Worm (Caenorhabditis elegans): ENCODE data around the gene men-1.

DNA sequence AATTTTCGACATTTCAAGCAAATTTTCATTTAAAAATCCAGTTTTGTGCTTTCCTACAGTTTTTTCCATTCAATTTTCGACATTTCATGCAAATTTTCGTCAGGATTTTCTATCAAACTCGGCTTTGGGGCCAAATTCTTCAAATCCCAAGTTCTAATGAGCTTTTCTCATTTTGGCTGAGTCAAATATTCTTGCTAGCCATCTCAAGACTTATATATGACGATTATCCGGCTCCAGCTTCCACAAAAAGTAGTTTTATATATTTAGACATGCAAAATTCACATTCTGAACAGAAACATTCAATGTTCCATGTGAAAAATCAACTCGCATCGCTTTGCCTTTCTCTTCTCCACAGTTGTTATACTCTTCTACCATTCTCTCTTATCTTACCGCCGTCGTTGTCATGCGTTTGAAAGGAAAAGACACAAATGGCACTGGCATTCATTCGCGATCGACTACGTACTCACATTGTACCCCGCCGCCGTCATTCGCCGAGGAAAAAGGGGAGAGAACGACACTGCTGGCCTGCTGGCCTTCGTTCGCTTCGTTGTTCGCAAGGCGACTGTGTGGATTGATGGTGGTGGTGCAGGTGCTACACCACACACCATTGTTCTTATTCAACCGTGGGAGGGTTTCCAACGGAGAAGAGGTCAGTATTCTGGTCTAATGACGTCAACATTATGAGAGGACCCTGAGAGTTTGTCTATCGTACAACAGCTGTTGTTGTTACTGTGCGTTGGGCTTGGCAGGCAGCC is 14.0 kb upstream of the men-1 start:
- TF ChIP-seq nhr-27 (tag; optimal IDR thresholded peaks at IDR 0.05): no peak
- no peak for TF ChIP-seq F37B4.10 (GFP tag; IDR thresholded peaks at IDR 0.05)
- TF ChIP-seq hrde-1 (tag; optimal IDR thresholded peaks at IDR 0.05; ENCODE audit: borderline replicate concordance): no peak
- no peak for TF ChIP-seq aptf-3 (GFP tag; IDR thresholded peaks at IDR 0.05)
- TF ChIP-seq attf-5 (GFP tag; optimal IDR thresholded peaks at IDR 0.05): peak; percentile 29
- no peak for TF ChIP-seq zim-3 (tag; optimal IDR thresholded peaks at IDR 0.05)
- TF ChIP-seq ZK185.1 (tag; optimal IDR thresholded peaks at IDR 0.05; ENCODE audit: poor library complexity, severe bottlenecking): no peak
- no peak for TF ChIP-seq tbx-9 (tag; optimal IDR thresholded peaks at IDR 0.05; ENCODE audit: borderline replicate concordance)

Data from whole organism, young adult.